In the genomic region with DNA sequence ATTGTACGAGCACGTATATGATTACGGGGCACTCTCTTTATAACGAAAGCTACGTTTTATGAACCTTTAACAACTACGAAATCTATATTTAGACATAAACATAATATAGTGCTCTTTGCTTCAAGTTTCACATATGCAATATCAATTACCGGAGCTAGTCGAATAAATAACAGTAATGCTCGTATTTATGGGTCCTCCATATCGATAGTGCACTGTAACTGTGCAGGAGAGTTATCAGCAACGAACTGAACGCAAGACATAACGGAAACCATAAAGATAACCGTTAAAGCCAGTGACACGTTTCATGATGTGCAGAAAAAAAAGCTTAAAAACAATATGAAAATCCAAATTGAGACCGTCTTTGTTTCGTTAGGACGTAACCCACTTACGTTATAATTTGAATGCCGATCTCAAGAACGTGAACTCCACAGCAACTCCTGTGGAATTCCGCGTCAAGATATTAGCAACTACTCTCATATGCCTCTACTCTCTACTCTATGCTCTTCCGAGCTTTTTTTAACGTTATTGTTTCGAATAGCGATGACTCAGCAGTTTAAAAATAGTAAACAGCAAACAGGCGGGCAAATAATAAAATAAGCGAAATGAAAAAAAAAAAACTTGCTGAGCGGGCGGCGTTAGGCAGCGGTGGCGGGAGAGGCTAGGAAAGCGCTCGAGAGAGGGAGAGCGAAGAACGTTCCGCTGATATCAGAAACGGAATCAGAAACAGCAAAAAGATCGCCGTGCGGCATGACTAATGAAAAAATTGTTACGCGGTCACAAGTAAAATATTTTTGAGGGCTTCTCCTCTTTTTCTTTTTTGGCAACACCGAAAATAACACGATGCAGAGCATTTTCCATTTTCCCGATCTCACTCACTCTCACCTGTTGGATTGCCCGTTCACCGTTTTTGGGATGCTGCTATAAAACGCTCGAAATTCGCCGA, we compare ENCODE assay signal across 1 fruit fly cellular context.
A peak's percentile ranks its signal among the peaks of the same experiment; 100 is the strongest.
TF ChIP-seq lines count a peak whose summit lies in the region.

No protein-coding gene starts in this region.

TF ChIP-seq in whole organism, embryonic, 481 proteins besides CTCF, POLR2A, EP300 and RAD21 (continued from another document and continues in another):
- TF ChIP-seq CG2712 (tag; optimal IDR thresholded peaks at IDR 0.05; lab: Kevin White, UChicago): peak; percentile 76
- no peak for TF ChIP-seq Stat92E (GFP tag; optimal IDR thresholded peaks at IDR 0.05; lab: Kevin White, UChicago)
- TF ChIP-seq CHES-1-like (GFP tag; optimal IDR thresholded peaks at IDR 0.05; lab: Kevin White, UChicago): peak; percentile 69
- peak; percentile 54 for TF ChIP-seq Myb (GFP tag; optimal IDR thresholded peaks at IDR 0.05; lab: Kevin White, UChicago)
- peak; percentile 60 for TF ChIP-seq CG14667 (GFP tag; IDR thresholded peaks at IDR 0.05; lab: Robert Waterston, UW)
- no peak for TF ChIP-seq amos (GFP tag; IDR thresholded peaks at IDR 0.05; lab: Robert Waterston, UW; ENCODE audit: partially characterized antibody)
- TF ChIP-seq vnd (GFP tag; IDR thresholded peaks at IDR 0.05; lab: Robert Waterston, UW; ENCODE audit: partially characterized antibody): no peak
- TF ChIP-seq p53 (GFP tag; optimal IDR thresholded peaks at IDR 0.05; lab: Kevin White, UChicago): no peak
- peak; percentile 62 to 67 for TF ChIP-seq chif (GFP tag; optimal IDR thresholded peaks at IDR 0.05; lab: Kevin White, UChicago)
- TF ChIP-seq CG31388 (GFP tag; optimal IDR thresholded peaks at IDR 0.05; lab: Kevin White, UChicago): no peak
- peak; percentile 60 for TF ChIP-seq Nf-YB (GFP tag; optimal IDR thresholded peaks at IDR 0.05; lab: Kevin White, UChicago)
- TF ChIP-seq CG17361 (GFP tag; IDR thresholded peaks at IDR 0.05; lab: Robert Waterston, UW): peak; percentile 75
- TF ChIP-seq odd (GFP tag; optimal IDR thresholded peaks at IDR 0.05; lab: Kevin White, UChicago): peak; percentile 61
- TF ChIP-seq CG10147 (GFP tag; optimal IDR thresholded peaks at IDR 0.05; lab: Kevin White, UChicago): peak; percentile 18
- TF ChIP-seq CG2199 (GFP tag; IDR thresholded peaks at IDR 0.05; lab: Robert Waterston, UW): 0 out of 3 replicates have a peak, but pooled peaks have one; percentile 10
- TF ChIP-seq bigmax (GFP tag; optimal IDR thresholded peaks at IDR 0.05; lab: Kevin White, UChicago): no peak
- TF ChIP-seq D19B (GFP tag; optimal IDR thresholded peaks at IDR 0.05; lab: Kevin White, UChicago): peak; percentile 57
- peak; percentile 2 for TF ChIP-seq da (GFP tag; optimal IDR thresholded peaks at IDR 0.05; lab: Kevin White, UChicago)
- peak; percentile 7 for TF ChIP-seq cato (GFP tag; optimal IDR thresholded peaks at IDR 0.05; lab: Kevin White, UChicago; ENCODE audit: borderline replicate concordance)
- TF ChIP-seq Rfx (GFP tag; IDR thresholded peaks at IDR 0.05; lab: Robert Waterston, UW): peak; percentile 88
- peak; percentile 68 for TF ChIP-seq B-H2 (GFP tag; optimal IDR thresholded peaks at IDR 0.05; lab: Kevin White, UChicago)
- TF ChIP-seq Hmx (GFP tag; optimal IDR thresholded peaks at IDR 0.05; lab: Kevin White, UChicago): peak; percentile 35
- TF ChIP-seq dati (GFP tag; IDR thresholded peaks at IDR 0.05; lab: Robert Waterston, UW): no peak
- no peak for TF ChIP-seq CG8290 (GFP tag; optimal IDR thresholded peaks at IDR 0.05; lab: Kevin White, UChicago)
- TF ChIP-seq CG8290 (tag; optimal IDR thresholded peaks at IDR 0.05; lab: Kevin White, UChicago): peak in 1 of 2 experiments; percentile 92
- peak; percentile 83 for TF ChIP-seq Oli (tag; optimal IDR thresholded peaks at IDR 0.05; lab: Kevin White, UChicago)
- TF ChIP-seq CG13894 (tag; optimal IDR thresholded peaks at IDR 0.05; lab: Kevin White, UChicago): peak; percentile 69
- TF ChIP-seq en (GFP tag; optimal IDR thresholded peaks at IDR 0.05; lab: Kevin White, UChicago): no peak
- no peak for TF ChIP-seq Gsc (GFP tag; IDR thresholded peaks at IDR 0.05; lab: Robert Waterston, UW)
- no peak for TF ChIP-seq bbx (GFP tag; IDR thresholded peaks at IDR 0.05; lab: Robert Waterston, UW; ENCODE audit: partially characterized antibody)
- peak; percentile 54 for TF ChIP-seq oc (tag; optimal IDR thresholded peaks at IDR 0.05; lab: Kevin White, UChicago)
- peak; percentile 60 for TF ChIP-seq wek (GFP tag; optimal IDR thresholded peaks at IDR 0.05; lab: Kevin White, UChicago)
- no peak; the same call in 2 of the 3 replicates for TF ChIP-seq CG3726 (GFP tag; IDR thresholded peaks at IDR 0.05; lab: Robert Waterston, UW)
- TF ChIP-seq HLH4C (GFP tag; IDR thresholded peaks at IDR 0.05; lab: Robert Waterston, UW; ENCODE audit: partially characterized antibody): no peak
- TF ChIP-seq CG10654 (GFP tag; optimal IDR thresholded peaks at IDR 0.05; lab: Kevin White, UChicago): peak; percentile 42
- no peak; the same call in 1 of the 2 replicates for TF ChIP-seq CG13287 (GFP tag; IDR thresholded peaks at IDR 0.05; lab: Robert Waterston, UW; ENCODE audit: partially characterized antibody)
- peak; percentile 41; the same call in 1 of the 2 replicates for TF ChIP-seq CG8765 (GFP tag; IDR thresholded peaks at IDR 0.05; lab: Robert Waterston, UW)
- TF ChIP-seq salm (tag; optimal IDR thresholded peaks at IDR 0.05; lab: Kevin White, UChicago): peak; percentile 69
- peak; percentile 47 for TF ChIP-seq Atf-2 (GFP tag; optimal IDR thresholded peaks at IDR 0.05; lab: Kevin White, UChicago)
- peak; percentile 58 for TF ChIP-seq CG8944 (GFP tag; optimal IDR thresholded peaks at IDR 0.05; lab: Kevin White, UChicago)
- TF ChIP-seq CG1529 (GFP tag; optimal IDR thresholded peaks at IDR 0.05; lab: Kevin White, UChicago): peak; percentile 36
- peak; percentile 69 for TF ChIP-seq Hr3 (GFP tag; optimal IDR thresholded peaks at IDR 0.05; lab: Kevin White, UChicago)
- TF ChIP-seq CG15011 (GFP tag; optimal IDR thresholded peaks at IDR 0.05; lab: Kevin White, UChicago): peak; percentile 64
- TF ChIP-seq CG18619 (GFP tag; optimal IDR thresholded peaks at IDR 0.05; lab: Kevin White, UChicago): peak; percentile 59
- TF ChIP-seq sisA (GFP tag; IDR thresholded peaks at IDR 0.05; lab: Robert Waterston, UW): peak; percentile 76
- peak; percentile 47 for TF ChIP-seq Atf3 (GFP tag; optimal IDR thresholded peaks at IDR 0.05; lab: Kevin White, UChicago)
- TF ChIP-seq CG13775 (GFP tag; optimal IDR thresholded peaks at IDR 0.05; lab: Kevin White, UChicago): peak; percentile 57
- TF ChIP-seq gfzf (GFP tag; optimal IDR thresholded peaks at IDR 0.05; lab: Kevin White, UChicago): no peak
- TF ChIP-seq CG10274 (GFP tag; optimal IDR thresholded peaks at IDR 0.05; lab: Kevin White, UChicago): peak; percentile 45
- peak; percentile 70 for TF ChIP-seq Hsf (GFP tag; optimal IDR thresholded peaks at IDR 0.05; lab: Kevin White, UChicago)
- TF ChIP-seq gro (GFP tag; optimal IDR thresholded peaks at IDR 0.05; lab: Kevin White, UChicago): peak; percentile 79
- TF ChIP-seq CG17328 (GFP tag; IDR thresholded peaks at IDR 0.05; lab: Robert Waterston, UW): peak; percentile 72
- TF ChIP-seq HLH54F (GFP tag; optimal IDR thresholded peaks at IDR 0.05; lab: Kevin White, UChicago): peak; percentile 63
- no peak for TF ChIP-seq hb (GFP tag; IDR thresholded peaks at IDR 0.05; lab: Robert Waterston, UW; ENCODE audit: partially characterized antibody)
- TF ChIP-seq Adf1 (GFP tag; IDR thresholded peaks at IDR 0.05; lab: Robert Waterston, UW): no peak; the same call in none of the 2 replicates
- peak; percentile 68 for TF ChIP-seq CG3847 (GFP tag; IDR thresholded peaks at IDR 0.05; lab: Robert Waterston, UW)
- peak; percentile 7 for TF ChIP-seq kah (GFP tag; optimal IDR thresholded peaks at IDR 0.05; lab: Kevin White, UChicago)
- peak; percentile 27 for TF ChIP-seq CG7928 (GFP tag; optimal IDR thresholded peaks at IDR 0.05; lab: Kevin White, UChicago)
- peak; percentile 36 for TF ChIP-seq Bdp1 (GFP tag; optimal IDR thresholded peaks at IDR 0.05; lab: Kevin White, UChicago)
- peak; percentile 55 for TF ChIP-seq sd (tag; optimal IDR thresholded peaks at IDR 0.05; lab: Kevin White, UChicago)
- no peak for TF ChIP-seq Hey (tag; optimal IDR thresholded peaks at IDR 0.05; lab: Kevin White, UChicago)
- peak; percentile 73 for TF ChIP-seq mirr (GFP tag; optimal IDR thresholded peaks at IDR 0.05; lab: Kevin White, UChicago)
- peak; percentile 57 for TF ChIP-seq ATbp (GFP tag; optimal IDR thresholded peaks at IDR 0.05; lab: Kevin White, UChicago)
- peak; percentile 57 for TF ChIP-seq scrt (GFP tag; optimal IDR thresholded peaks at IDR 0.05; lab: Kevin White, UChicago)
- TF ChIP-seq Hr51 (GFP tag; optimal IDR thresholded peaks at IDR 0.05; lab: Kevin White, UChicago): peak; percentile 35 to 84
- peak; percentile 74 for TF ChIP-seq CG30403 (GFP tag; optimal IDR thresholded peaks at IDR 0.05; lab: Kevin White, UChicago)
- TF ChIP-seq gt (GFP tag; IDR thresholded peaks at IDR 0.05; lab: Robert Waterston, UW): peak; percentile 9; the same call in 1 of the 2 replicates
- peak; percentile 83 for TF ChIP-seq Ptx1 (GFP tag; IDR thresholded peaks at IDR 0.05; lab: Robert Waterston, UW)
- peak; percentile 74 for TF ChIP-seq az2 (GFP tag; optimal IDR thresholded peaks at IDR 0.05; lab: Kevin White, UChicago)
- peak; percentile 51 for TF ChIP-seq CG31365 (tag; optimal IDR thresholded peaks at IDR 0.05; lab: Kevin White, UChicago)
- no peak for TF ChIP-seq nerfin-2 (GFP tag; IDR thresholded peaks at IDR 0.05; lab: Robert Waterston, UW; ENCODE audit: partially characterized antibody)
- TF ChIP-seq CG2889 (GFP tag; IDR thresholded peaks at IDR 0.05; lab: Robert Waterston, UW): no peak
- peak; percentile 13; the same call in 1 of the 2 replicates for TF ChIP-seq Bgb (GFP tag; IDR thresholded peaks at IDR 0.05; lab: Robert Waterston, UW; ENCODE audit: partially characterized antibody)
- TF ChIP-seq pho (GFP tag; optimal IDR thresholded peaks at IDR 0.05; lab: Kevin White, UChicago): peak; percentile 51
- TF ChIP-seq pita (GFP tag; optimal IDR thresholded peaks at IDR 0.05; lab: Kevin White, UChicago): no peak
- TF ChIP-seq Oaz (GFP tag; IDR thresholded peaks at IDR 0.05; lab: Robert Waterston, UW): peak; percentile 65
- TF ChIP-seq Sox102F (GFP tag; optimal IDR thresholded peaks at IDR 0.05; lab: Kevin White, UChicago): peak; percentile 81
- TF ChIP-seq CG9437 (GFP tag; optimal IDR thresholded peaks at IDR 0.05; lab: Kevin White, UChicago): peak; percentile 91
- peak; percentile 89 for TF ChIP-seq lab (GFP tag; optimal IDR thresholded peaks at IDR 0.05; lab: Kevin White, UChicago)
- peak; percentile 1 for TF ChIP-seq ash1 (GFP tag; optimal IDR thresholded peaks at IDR 0.05; lab: Kevin White, UChicago)
- no peak for TF ChIP-seq CG17186 (GFP tag; optimal IDR thresholded peaks at IDR 0.05; lab: Kevin White, UChicago)
- peak; percentile 71 for TF ChIP-seq Dek (tag; optimal IDR thresholded peaks at IDR 0.05; lab: Kevin White, UChicago)
- peak; percentile 71 for TF ChIP-seq nom (GFP tag; optimal IDR thresholded peaks at IDR 0.05; lab: Kevin White, UChicago)
- TF ChIP-seq nau (GFP tag; optimal IDR thresholded peaks at IDR 0.05; lab: Kevin White, UChicago): peak; percentile 32
- no peak for TF ChIP-seq CG4730 (GFP tag; IDR thresholded peaks at IDR 0.05; lab: Robert Waterston, UW)
- no peak for TF ChIP-seq ham (GFP tag; IDR thresholded peaks at IDR 0.05; lab: Robert Waterston, UW)
- TF ChIP-seq Xrp1 (GFP tag; IDR thresholded peaks at IDR 0.05; lab: Robert Waterston, UW): peak; percentile 73
- peak; percentile 60 for TF ChIP-seq CG1233 (GFP tag; optimal IDR thresholded peaks at IDR 0.05; lab: Kevin White, UChicago)
- TF ChIP-seq Hand (GFP tag; optimal IDR thresholded peaks at IDR 0.05; lab: Kevin White, UChicago): peak; percentile 58
- TF ChIP-seq CG10462 (GFP tag; optimal IDR thresholded peaks at IDR 0.05; lab: Kevin White, UChicago): no peak
- no peak for TF ChIP-seq stwl (tag; optimal IDR thresholded peaks at IDR 0.05; lab: Kevin White, UChicago)
- no peak for TF ChIP-seq CG15073 (GFP tag; optimal IDR thresholded peaks at IDR 0.05; lab: Kevin White, UChicago)
- peak; percentile 83 for TF ChIP-seq gem (tag; optimal IDR thresholded peaks at IDR 0.05; lab: Kevin White, UChicago)
- no peak for TF ChIP-seq ato (GFP tag; IDR thresholded peaks at IDR 0.05; lab: Robert Waterston, UW; ENCODE audit: partially characterized antibody)
- peak; percentile 37; the same call in 1 of the 2 replicates for TF ChIP-seq CG11696 (GFP tag; IDR thresholded peaks at IDR 0.05; lab: Robert Waterston, UW)
- TF ChIP-seq dimm (GFP tag; IDR thresholded peaks at IDR 0.05; lab: Robert Waterston, UW): no peak
- TF ChIP-seq z (GFP tag; IDR thresholded peaks at IDR 0.05; lab: Robert Waterston, UW): peak; percentile 89
- TF ChIP-seq fu2 (GFP tag; optimal IDR thresholded peaks at IDR 0.05; lab: Kevin White, UChicago): peak; percentile 50
- peak; percentile 49 for TF ChIP-seq Dad (GFP tag; optimal IDR thresholded peaks at IDR 0.05; lab: Kevin White, UChicago)
- peak; percentile 70; the same call in 2 of the 3 replicates for TF ChIP-seq ase (GFP tag; IDR thresholded peaks at IDR 0.05; lab: Robert Waterston, UW)
- no peak for TF ChIP-seq eyg (GFP tag; optimal IDR thresholded peaks at IDR 0.05; lab: Kevin White, UChicago)
- peak; percentile 76 for TF ChIP-seq stc (GFP tag; IDR thresholded peaks at IDR 0.05; lab: Robert Waterston, UW)
- TF ChIP-seq h (optimal IDR thresholded peaks at IDR 0.05; lab: Kevin White, UChicago): no peak
- TF ChIP-seq HmgD (GFP tag; optimal IDR thresholded peaks at IDR 0.05; lab: Kevin White, UChicago): peak; percentile 29
- TF ChIP-seq Hr78 (GFP tag; optimal IDR thresholded peaks at IDR 0.05; lab: Kevin White, UChicago): peak in 1 of 2 experiments; percentile 57
- no peak for TF ChIP-seq ro (GFP tag; IDR thresholded peaks at IDR 0.05; lab: Robert Waterston, UW)
- no peak for TF ChIP-seq sr (GFP tag; IDR thresholded peaks at IDR 0.05; lab: Robert Waterston, UW)
- TF ChIP-seq CG1792 (GFP tag; optimal IDR thresholded peaks at IDR 0.05; lab: Kevin White, UChicago): peak; percentile 60
- TF ChIP-seq run (tag; optimal IDR thresholded peaks at IDR 0.05; lab: Kevin White, UChicago): peak; percentile 59
- TF ChIP-seq mld (GFP tag; IDR thresholded peaks at IDR 0.05; lab: Robert Waterston, UW; ENCODE audit: partially characterized antibody): no peak
- TF ChIP-seq CG18011 (GFP tag; optimal IDR thresholded peaks at IDR 0.05; lab: Kevin White, UChicago): peak; percentile 36
- peak in 1 of 3 experiments; percentile 42 for TF ChIP-seq lola (GFP tag; optimal IDR thresholded peaks at IDR 0.05; lab: Kevin White, UChicago)
- TF ChIP-seq C15 (GFP tag; IDR thresholded peaks at IDR 0.05; lab: Robert Waterston, UW): 0 out of 3 replicates have a peak, but pooled peaks have one; percentile 20
- peak; percentile 36 for TF ChIP-seq CG8359 (GFP tag; optimal IDR thresholded peaks at IDR 0.05; lab: Kevin White, UChicago; ENCODE audit: borderline replicate concordance)
- TF ChIP-seq rib (GFP tag; IDR thresholded peaks at IDR 0.05; lab: Robert Waterston, UW): peak; percentile 31
- TF ChIP-seq CG17612 (GFP tag; IDR thresholded peaks at IDR 0.05; lab: Robert Waterston, UW): no peak
- peak; percentile 65 for TF ChIP-seq Side (GFP tag; optimal IDR thresholded peaks at IDR 0.05; lab: Kevin White, UChicago)
